Worm (Caenorhabditis elegans): ENCODE measurements around the gene C27A7.5.

The C27A7.5 gene

ce11 chrV:12188830-12189229 lies 26.7 kb upstream of the C27A7.5 start:
- TF ChIP-seq snpc-4 (tag; optimal IDR thresholded peaks at IDR 0.05) (no peak), pha-4 (tag; optimal IDR thresholded peaks at IDR 0.05) (peak; percentile 76), tbx-2 (tag; optimal IDR thresholded peaks at IDR 0.05) (no peak), fos-1 (tag; optimal IDR thresholded peaks at IDR 0.05) (no peak), ama-1 (optimal IDR thresholded peaks at IDR 0.05) (no peak), nhr-237 (tag; optimal IDR thresholded peaks at IDR 0.05) (no peak), aly-2 (tag; optimal IDR thresholded peaks at IDR 0.05) (no peak), ceh-82 (tag; optimal IDR thresholded peaks at IDR 0.05) (no peak)

ce11 chrV:12187344-12187743 lies 25.2 kb upstream of the C27A7.5 start, which contains the start of gene ZK863.8:
Gene ZK863.8, minus strand, starts transcription at chrV:12187516.
- no peak for TF ChIP-seq ceh-9 (tag; optimal IDR thresholded peaks at IDR 0.05)
- peak; percentile 91 for TF ChIP-seq pha-4 (tag; optimal IDR thresholded peaks at IDR 0.05)

DNA sequence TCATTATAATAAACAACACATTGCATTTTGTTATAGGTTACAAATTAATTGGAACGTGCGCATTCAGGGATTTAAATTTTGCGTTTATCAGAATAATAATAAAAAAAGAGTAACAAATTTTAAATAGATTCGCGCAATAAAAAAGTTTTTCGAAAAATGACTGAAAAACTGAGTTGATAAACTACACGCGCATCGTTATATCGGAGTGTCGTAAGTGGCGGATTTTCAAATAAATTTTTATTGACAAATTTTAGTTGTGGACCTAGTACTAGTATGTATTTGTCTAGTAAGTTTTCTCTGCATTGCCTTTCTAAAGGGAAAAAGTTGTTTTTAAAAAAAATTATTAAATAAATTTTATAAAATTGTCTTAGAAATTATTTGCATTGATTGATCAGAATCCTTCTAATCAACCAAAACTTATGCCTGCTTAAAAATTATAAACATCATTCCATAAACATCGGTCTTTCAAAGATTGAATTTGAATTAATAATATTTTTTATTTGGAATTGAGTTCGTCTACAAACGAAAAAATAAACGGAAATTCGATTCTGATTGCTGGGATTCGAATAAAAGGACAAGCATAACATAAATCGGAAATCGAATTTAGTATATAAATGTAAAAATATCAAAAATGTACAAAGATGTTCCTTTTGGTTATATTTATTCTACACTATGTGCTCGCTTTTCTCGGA lies 22.3 kb upstream of the C27A7.5 start, which contains the start of gene srd-4:
srd-4 (plus strand) TSS at position 642 of the 692 bp plus-strand sequence.
- no peak for TF ChIP-seq ztf-11 (tag; optimal IDR thresholded peaks at IDR 0.05)
- no peak for TF ChIP-seq nhr-28 (tag; optimal IDR thresholded peaks at IDR 0.05)
- no peak for TF ChIP-seq mml-1 (tag; optimal IDR thresholded peaks at IDR 0.05)
- TF ChIP-seq lin-15B (tag; optimal IDR thresholded peaks at IDR 0.05), result peak; percentile 4
- no peak for TF ChIP-seq eor-1 (tag; optimal IDR thresholded peaks at IDR 0.05)
- no peak for TF ChIP-seq hmg-11 (tag; optimal IDR thresholded peaks at IDR 0.05)
- TF ChIP-seq nhr-23 (tag; optimal IDR thresholded peaks at IDR 0.05), result peak; percentile 0
- no peak for TF ChIP-seq nfya-1 (tag; optimal IDR thresholded peaks at IDR 0.05; ENCODE audit: insufficient read depth)
- no peak for TF ChIP-seq pqm-1 (tag; optimal IDR thresholded peaks at IDR 0.05)

- no peak for TF ChIP-seq fkh-2 (tag; optimal IDR thresholded peaks at IDR 0.05)
- TF ChIP-seq egl-27 (tag; optimal IDR thresholded peaks at IDR 0.05), result no peak
- no peak for TF ChIP-seq ceh-82 (tag; optimal IDR thresholded peaks at IDR 0.05)
- TF ChIP-seq ama-1 (optimal IDR thresholded peaks at IDR 0.05), result no peak
- no peak for TF ChIP-seq nhr-28 (tag; optimal IDR thresholded peaks at IDR 0.05)
- no peak for TF ChIP-seq elt-2 (tag; optimal IDR thresholded peaks at IDR 0.05)
- no peak for TF ChIP-seq zag-1 (tag; optimal IDR thresholded peaks at IDR 0.05)
- TF ChIP-seq snpc-4 (tag; optimal IDR thresholded peaks at IDR 0.05), result no peak
- no peak for TF ChIP-seq elt-1 (tag; optimal IDR thresholded peaks at IDR 0.05)
- TF ChIP-seq egl-5 (tag; optimal IDR thresholded peaks at IDR 0.05), result no peak
- no peak for TF ChIP-seq mdl-1 (tag; optimal IDR thresholded peaks at IDR 0.05)
- no peak for TF ChIP-seq ceh-28 (tag; optimal IDR thresholded peaks at IDR 0.05)
These were observed 21.7 kb upstream of the C27A7.5 start, which contains the start of gene usip-1 for ce11 chrV:12183854-12184253. Gene usip-1, minus strand, starts transcription at chrV:12184194.

DNA sequence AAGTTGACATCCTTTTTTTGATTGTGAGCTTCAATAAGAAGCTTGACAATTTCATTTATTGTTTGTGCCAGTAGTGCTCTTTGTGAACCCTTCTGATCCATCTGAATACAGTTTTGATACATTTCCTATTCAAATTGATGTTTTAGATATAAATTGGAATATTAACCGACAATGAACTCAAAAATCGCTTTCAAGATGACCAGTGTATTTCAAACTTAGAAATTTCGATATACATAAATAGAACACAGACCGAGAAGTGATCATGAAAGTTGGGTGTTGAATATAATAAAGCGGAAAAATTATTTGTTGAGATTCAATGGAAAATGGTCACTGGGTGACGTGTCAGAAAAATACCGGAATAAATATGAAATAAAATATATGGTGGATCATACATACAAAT lies 19.2 kb upstream of the C27A7.5 start, which contains the start of gene elpc-3:
elpc-3 (minus strand) TSS at position 101 of the 400 bp plus-strand sequence.
- TF ChIP-seq fkh-10 (GFP tag; optimal IDR thresholded peaks at IDR 0.05) (no peak), nfya-1 (tag; optimal IDR thresholded peaks at IDR 0.05; ENCODE audit: insufficient read depth) (no peak), ZK546.5 (tag; optimal IDR thresholded peaks at IDR 0.05) (no peak), ztf-4 (tag; optimal IDR thresholded peaks at IDR 0.05) (no peak), elt-2 (tag; optimal IDR thresholded peaks at IDR 0.05) (no peak), nhr-12 (tag; optimal IDR thresholded peaks at IDR 0.05) (no peak), ceh-28 (tag; optimal IDR thresholded peaks at IDR 0.05) (no peak), lin-39 (tag; optimal IDR thresholded peaks at IDR 0.05) (no peak), nhr-23 (tag; optimal IDR thresholded peaks at IDR 0.05) (no peak), skn-1 (tag; optimal IDR thresholded peaks at IDR 0.05) (no peak), zag-1 (tag; optimal IDR thresholded peaks at IDR 0.05) (no peak), mdl-1 (tag; optimal IDR thresholded peaks at IDR 0.05) (no peak), nhr-76 (tag; optimal IDR thresholded peaks at IDR 0.05) (no peak), ama-1 (optimal IDR thresholded peaks at IDR 0.05) (no peak)

- TF ChIP-seq pha-4 (tag; optimal IDR thresholded peaks at IDR 0.05) (no peak), fkh-2 (tag; optimal IDR thresholded peaks at IDR 0.05) (no peak), elt-2 (tag; optimal IDR thresholded peaks at IDR 0.05) (no peak), egl-5 (tag; optimal IDR thresholded peaks at IDR 0.05) (no peak), lin-39 (tag; optimal IDR thresholded peaks at IDR 0.05) (no peak), mml-1 (tag; optimal IDR thresholded peaks at IDR 0.05) (no peak), nhr-67 (tag; optimal IDR thresholded peaks at IDR 0.05) (no peak), mdl-1 (tag; optimal IDR thresholded peaks at IDR 0.05) (no peak), ceh-82 (tag; optimal IDR thresholded peaks at IDR 0.05) (no peak), elt-3 (tag; optimal IDR thresholded peaks at IDR 0.05) (no peak), nfya-1 (tag; optimal IDR thresholded peaks at IDR 0.05; ENCODE audit: insufficient read depth) (no peak), ceh-28 (tag; optimal IDR thresholded peaks at IDR 0.05) (no peak), nhr-25 (tag; optimal IDR thresholded peaks at IDR 0.05) (no peak), skn-1 (tag; optimal IDR thresholded peaks at IDR 0.05) (no peak), lin-15B (tag; optimal IDR thresholded peaks at IDR 0.05) (no peak), nhr-23 (tag; optimal IDR thresholded peaks at IDR 0.05) (no peak), nhr-76 (tag; optimal IDR thresholded peaks at IDR 0.05) (no peak), fos-1 (tag; optimal IDR thresholded peaks at IDR 0.05) (no peak), nhr-11 (tag; optimal IDR thresholded peaks at IDR 0.05) (no peak)
These were observed 17.2 kb upstream of the C27A7.5 start, which contains the start of gene clec-224 for ce11 chrV:12179338-12179737. Gene clec-224, minus strand, starts transcription at chrV:12179438.

Data from whole organism, L3 larva.